Worm (Caenorhabditis elegans) whole organism, young adult: ENCODE data around the gene nhr-42.

Source experiments
- F10E7.11 ChIP-seq: sonication (generic microtip); optimal IDR thresholded peaks from 2 replicates; lab custom pipeline; 2017; ENCODE audit warnings: mild to moderate bottlenecking, missing genetic modification characterization, moderate library complexity, missing compliant biosample characterization
- F33H1.4 ChIP-seq: fragments of 200-800 bp; sonication (Bioruptor generic); IDR thresholded peaks from 2 replicates; pipeline ENCODE4 v1.3.6; 2022; ENCODE audit warnings: missing genetic modification reagents, missing genetic modification characterization, missing compliant biosample characterization
- Y56A3A.18 ChIP-seq: fragments of 200-800 bp; sonication (Bioruptor generic); IDR thresholded peaks from 2 replicates; pipeline ENCODE4 v1.3.6; 2022; ENCODE audit warnings: missing genetic modification reagents, missing genetic modification characterization, missing compliant biosample characterization
- atf-7 ChIP-seq: sonication (generic microtip); optimal IDR thresholded peaks from 2 replicates; lab custom pipeline; 2017; ENCODE audit warnings: mild to moderate bottlenecking, missing genetic modification characterization, missing compliant biosample characterization
- ceh-91 ChIP-seq: fragments of 200-800 bp; sonication (Bioruptor generic); IDR thresholded peaks from 2 replicates; pipeline ENCODE4 v1.3.6; 2022; ENCODE audit warnings: missing genetic modification reagents, missing genetic modification characterization, missing compliant biosample characterization
- dpl-1 ChIP-seq: fragments of 150-350 bp; optimal IDR thresholded peaks from 2 replicates; lab custom pipeline; 2014; ENCODE audit warnings: missing biosample characterization, missing genetic modification reagents, missing genetic modification characterization
- egl-44 ChIP-seq: fragments of 200-800 bp; sonication (Bioruptor generic); IDR thresholded peaks from 2 replicates; pipeline ENCODE4 v1.3.6; 2022; ENCODE audit warnings: missing genetic modification reagents, missing genetic modification characterization, missing compliant biosample characterization
- let-607 ChIP-seq, 2 experiments: fragments of 200-800 bp in 1 of 2; sonication (Bioruptor generic) in 1 of 2; sonication (generic microtip) in 1 of 2; optimal IDR thresholded peaks; 2 replicates each; lab custom pipeline; 2016 to 2018; ENCODE audit warnings: mild to moderate bottlenecking in 2 of 2, missing compliant biosample characterization in 2 of 2, missing genetic modification characterization in 2 of 2, moderate library complexity in 2 of 2, missing genotype in 1 of 2
- unc-62 ChIP-seq: fragments of 150-350 bp; optimal IDR thresholded peaks from 2 replicates; lab custom pipeline; 2014; ENCODE audit warnings: missing biosample characterization, missing genetic modification reagents, missing genetic modification characterization
- ztf-26 ChIP-seq: sonication (generic microtip); optimal IDR thresholded peaks from 2 replicates; lab custom pipeline; 2017; ENCODE audit warnings: missing genetic modification characterization, missing compliant biosample characterization

Gene nhr-42

ce11 chrV:7047512-7047911 is 48.9 kb downstream of the nhr-42 start, which contains the start of gene F20A1.8:
TSS of gene F20A1.8 (minus strand) at chrV:7047612.
- TF ChIP-seq egl-44 (no peak), Y56A3A.18 (GFP tag; lab: Robert Waterston, UW) (no peak), atf-7 (no peak), let-607 (tag; optimal IDR thresholded peaks at IDR 0.05; lab: Kevin White, UChicago) (no peak), unc-62 (GFP tag; lab: Kevin White, UChicago) (no peak), F33H1.4 (GFP tag; lab: Robert Waterston, UW) (no peak), ceh-91 (no peak), dpl-1 (GFP tag; lab: Kevin White, UChicago) (no peak), ztf-26 (no peak)
- TF ChIP-seq, all 124 proteins: peak for 0

- TF ChIP-seq F10E7.11 (tag; lab: Kevin White, UChicago): no peak
These were observed 51.5 kb downstream of the nhr-42 start for ce11 chrV:7050153-7050552.
